Worm (Caenorhabditis elegans) whole organism, midembryonic: ENCODE data around the gene mex-5.

Source experiments
- T22C8.4 ChIP-seq: fragments of 200-800 bp; sonication (Bioruptor generic); IDR thresholded peaks from 2 replicates; pipeline ENCODE4 v1.3.6; 2022; ENCODE audit warnings: missing genetic modification characterization, missing compliant biosample characterization
- cog-1 ChIP-seq: sonication (generic microtip); optimal IDR thresholded peaks from 2 replicates; lab custom pipeline; 2016; ENCODE audit warnings: missing genetic modification characterization, missing compliant biosample characterization
- flt-1 ChIP-seq: fragments of 200-800 bp; sonication (Bioruptor generic); IDR thresholded peaks from 2 replicates; pipeline ENCODE4 v1.3.6; 2022; ENCODE audit warnings: missing genetic modification characterization, missing compliant biosample characterization
- klf-2 ChIP-seq: fragments of 200-800 bp; sonication (Bioruptor generic); conservative IDR thresholded peaks from 2 replicates; pipeline ENCODE4 v1.3.6; 2022; ENCODE audit warnings: missing genetic modification reagents, missing genetic modification characterization, missing compliant biosample characterization
- med-1 ChIP-seq: sonication (generic microtip); optimal IDR thresholded peaks from 2 replicates; lab custom pipeline; 2017; ENCODE audit warnings: missing genetic modification characterization, mild to moderate bottlenecking, missing compliant biosample characterization, antibody characterized with exemption, missing genetic modification reagents; ENCODE audit not compliant: insufficient read depth
- ref-1 ChIP-seq: fragments of 200-800 bp; sonication (Bioruptor generic); conservative IDR thresholded peaks from 2 replicates; pipeline ENCODE4 v1.3.6; 2022; ENCODE audit warnings: missing genetic modification reagents, missing genetic modification characterization, missing compliant biosample characterization
- tab-1 ChIP-seq: fragments of 200-800 bp; sonication (Bioruptor generic); IDR thresholded peaks from 2 replicates; pipeline ENCODE4 v1.3.6; 2022; ENCODE audit warnings: missing genetic modification characterization, missing compliant biosample characterization
- ztf-23 ChIP-seq: fragments of 200-800 bp; sonication (Bioruptor generic); IDR thresholded peaks from 2 replicates; pipeline ENCODE4 v1.3.6; 2022; ENCODE audit warnings: missing genetic modification reagents, missing genetic modification characterization, missing compliant biosample characterization
- ztf-29 ChIP-seq: fragments of 200-800 bp; sonication (Bioruptor generic); IDR thresholded peaks from 2 replicates; pipeline ENCODE4 v1.3.6; 2022; ENCODE audit warnings: missing genetic modification reagents, missing genetic modification characterization, missing compliant biosample characterization

mex-5 gene

DNA sequence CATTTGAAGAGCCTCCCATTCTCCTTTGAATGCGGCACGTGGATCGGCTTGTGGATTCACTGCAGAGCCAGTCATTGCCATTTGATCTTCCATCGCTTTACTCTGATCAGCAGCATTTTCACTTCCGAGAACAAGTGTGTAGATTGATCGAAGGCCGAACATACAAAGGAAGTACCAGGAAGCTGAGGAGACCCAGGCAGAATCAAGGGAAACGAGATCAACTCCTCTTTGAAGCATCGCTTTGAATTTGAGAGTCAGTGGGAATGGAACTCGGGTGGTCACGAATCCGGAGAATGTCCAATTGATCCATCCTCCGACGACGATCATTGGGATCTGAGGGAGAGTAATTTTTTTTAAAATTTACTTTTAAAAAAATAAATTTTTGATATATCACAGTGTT is 27.0 kb downstream of the mex-5 start:
- no peak for TF ChIP-seq flt-1
- no peak for TF ChIP-seq T22C8.4 (GFP tag; lab: Robert Waterston, UW)
- TF ChIP-seq med-1 (GFP tag; lab: Kevin White, UChicago): no peak
- TF ChIP-seq cog-1 (tag; lab: Kevin White, UChicago): no peak
- no peak for TF ChIP-seq ref-1 (GFP tag; lab: Robert Waterston, UW)
- no peak for TF ChIP-seq ztf-29 (GFP tag; lab: Robert Waterston, UW)
- TF ChIP-seq tab-1 (GFP tag; lab: Robert Waterston, UW): no peak
- TF ChIP-seq ztf-23: no peak
- no peak for TF ChIP-seq klf-2

DNA sequence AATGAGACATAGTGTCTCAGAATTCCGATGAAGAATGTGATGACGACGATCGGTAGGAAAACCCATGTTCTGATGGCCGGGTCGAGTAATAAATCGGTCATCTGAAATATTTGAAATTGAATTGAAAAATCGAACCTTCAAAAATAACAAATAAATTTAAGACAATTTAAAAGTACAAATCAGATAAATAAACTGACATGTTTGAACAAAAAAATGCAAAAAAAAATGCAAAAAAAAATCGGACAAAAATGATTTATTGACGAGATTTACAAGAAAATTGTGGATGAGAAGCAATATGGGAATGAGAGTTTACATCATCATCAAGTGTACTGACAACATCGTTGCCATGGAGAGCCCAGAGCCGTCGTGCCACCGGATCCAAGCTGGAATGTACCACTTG is 28.3 kb downstream of the mex-5 start, which contains the start of gene emc-3:
TSS of gene emc-3 (minus strand) at position 101 of the 400 bp plus-strand sequence.
- TF ChIP-seq T22C8.4 (GFP tag; lab: Robert Waterston, UW) (no peak), tab-1 (GFP tag; lab: Robert Waterston, UW) (no peak), flt-1 (no peak), ztf-29 (GFP tag; lab: Robert Waterston, UW) (no peak)

- TF ChIP-seq ztf-29 (GFP tag; lab: Robert Waterston, UW): no peak
- no peak for TF ChIP-seq flt-1
- TF ChIP-seq klf-2: no peak
- no peak for TF ChIP-seq cog-1 (tag; lab: Kevin White, UChicago)
- TF ChIP-seq med-1 (GFP tag; lab: Kevin White, UChicago): no peak
- no peak for TF ChIP-seq ref-1 (GFP tag; lab: Robert Waterston, UW)
- no peak for TF ChIP-seq tab-1 (GFP tag; lab: Robert Waterston, UW)
- no peak for TF ChIP-seq T22C8.4 (GFP tag; lab: Robert Waterston, UW)
- TF ChIP-seq ztf-23: no peak
Observed at ce11 chrIV:13383763-13384436, 30.4 kb downstream of the mex-5 start, which contains the start of gene rab-19. Gene rab-19 (minus strand): TSS chrIV:13384386.

DNA sequence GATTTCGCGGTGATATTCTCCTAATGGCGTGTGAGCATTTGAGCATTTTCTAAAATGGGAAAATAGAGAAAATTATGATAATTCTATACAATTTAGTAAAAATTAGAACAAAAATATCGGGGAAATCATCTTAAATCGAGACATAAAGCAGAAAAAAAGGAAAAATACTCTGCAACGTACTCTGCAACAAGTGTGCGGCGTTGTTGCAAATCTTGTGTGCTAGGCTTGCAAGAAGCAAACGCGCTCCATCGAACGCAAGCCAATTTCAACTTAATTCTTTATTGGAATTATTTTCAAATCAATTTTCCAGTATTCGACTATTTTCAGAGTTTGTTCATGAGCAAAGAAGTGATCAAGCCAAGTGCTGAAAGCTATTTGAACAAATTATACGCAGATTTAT is 32.5 kb downstream of the mex-5 start, which contains the start of the genes Y62E10A.20, Y62E10A.23 and mdt-9:
TSS of gene Y62E10A.20 (minus strand) at position 49 of the 400 bp plus-strand sequence.
TSS of gene Y62E10A.23 (plus strand) at position 282 of the 400 bp plus-strand sequence.
TSS of gene mdt-9 (plus strand) at position 338 of the 400 bp plus-strand sequence.
- TF ChIP-seq T22C8.4 (GFP tag; lab: Robert Waterston, UW): no peak
- TF ChIP-seq klf-2: peak; percentile 80
- TF ChIP-seq med-1 (GFP tag; lab: Kevin White, UChicago): peak; percentile 88
- TF ChIP-seq ztf-29 (GFP tag; lab: Robert Waterston, UW): peak; percentile 79
- peak; percentile 82; the same call in 1 of the 2 replicates for TF ChIP-seq ztf-23
- TF ChIP-seq flt-1: peak; percentile 86
- peak; percentile 24 for TF ChIP-seq cog-1 (tag; lab: Kevin White, UChicago)
- TF ChIP-seq ref-1 (GFP tag; lab: Robert Waterston, UW): no peak
- TF ChIP-seq tab-1 (GFP tag; lab: Robert Waterston, UW): peak; percentile 54; the same call in 1 of the 2 replicates

DNA sequence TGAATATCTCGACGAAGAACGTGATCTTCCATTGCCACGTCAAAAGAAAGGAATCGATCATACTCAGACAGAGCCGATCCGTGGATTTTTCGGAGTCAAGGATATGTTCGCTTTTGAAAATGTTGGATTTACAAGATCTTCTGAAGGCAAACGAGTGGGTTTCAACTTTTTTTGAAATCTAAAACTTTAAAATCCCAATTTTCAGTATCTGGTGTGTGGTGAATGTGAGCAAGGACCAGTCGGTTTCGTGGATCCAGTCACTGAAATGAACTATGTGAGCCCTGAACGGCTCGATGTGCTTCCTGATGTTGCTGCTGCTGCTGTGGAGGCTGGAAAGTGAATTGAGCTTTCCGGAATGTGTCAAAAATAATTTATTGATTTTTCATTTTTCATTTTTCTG is 33.4 kb downstream of the mex-5 start, which contains the start of gene lsm-3:
TSS of gene lsm-3 (plus strand) at position 301 of the 400 bp plus-strand sequence.
- no peak for TF ChIP-seq med-1 (GFP tag; lab: Kevin White, UChicago)
- no peak for TF ChIP-seq klf-2

DNA sequence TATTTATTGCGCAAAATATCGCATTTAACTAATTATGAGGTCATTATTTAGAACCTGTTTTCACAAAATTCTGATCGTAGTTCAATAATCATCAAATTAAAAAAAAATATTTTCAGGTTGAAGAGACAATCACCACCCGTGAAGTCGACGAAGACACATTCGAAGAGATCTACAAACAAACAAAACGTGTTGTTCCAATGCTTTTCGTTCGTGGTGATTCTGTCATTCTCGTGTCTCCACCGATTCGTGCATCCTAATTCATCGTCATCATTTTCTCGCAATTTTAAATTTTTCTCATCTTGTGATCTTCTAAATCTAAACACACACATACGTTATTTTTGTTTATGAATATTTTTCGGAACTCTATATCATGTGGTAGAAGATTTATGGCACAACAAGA is 35.3 kb downstream of the mex-5 start:
- TF ChIP-seq med-1 (GFP tag; lab: Kevin White, UChicago) (no peak), klf-2 (no peak), tab-1 (GFP tag; lab: Robert Waterston, UW) (no peak), ref-1 (GFP tag; lab: Robert Waterston, UW) (no peak), cog-1 (tag; lab: Kevin White, UChicago) (no peak), ztf-29 (GFP tag; lab: Robert Waterston, UW) (no peak), ztf-23 (no peak), flt-1 (no peak), T22C8.4 (GFP tag; lab: Robert Waterston, UW) (no peak)

DNA sequence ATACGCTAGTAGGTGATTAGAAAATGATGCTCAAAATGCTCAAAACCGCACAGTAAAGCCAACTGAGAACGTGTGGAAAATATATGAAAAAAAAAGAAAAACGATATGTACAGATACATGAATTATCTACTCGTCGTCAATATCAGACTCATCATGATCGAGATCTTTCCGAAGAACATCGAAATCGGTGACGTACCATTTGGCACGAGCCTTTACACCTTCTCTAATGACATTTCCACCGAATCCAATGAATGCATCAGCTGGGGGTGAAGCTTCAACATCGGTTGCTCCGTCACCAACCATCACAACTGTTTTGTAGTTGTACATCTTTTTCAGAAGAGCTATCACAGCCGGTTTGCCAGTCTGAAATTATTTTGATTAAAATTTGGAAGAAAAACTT is 35.7 kb downstream of the mex-5 start:
- TF ChIP-seq flt-1: no peak
- no peak for TF ChIP-seq cog-1 (tag; lab: Kevin White, UChicago)
- TF ChIP-seq ztf-29 (GFP tag; lab: Robert Waterston, UW): no peak

- no peak for TF ChIP-seq cog-1 (tag; lab: Kevin White, UChicago)
- no peak for TF ChIP-seq flt-1
- no peak for TF ChIP-seq klf-2
- no peak for TF ChIP-seq tab-1 (GFP tag; lab: Robert Waterston, UW)
- no peak for TF ChIP-seq T22C8.4 (GFP tag; lab: Robert Waterston, UW)
- no peak for TF ChIP-seq med-1 (GFP tag; lab: Kevin White, UChicago)
- no peak for TF ChIP-seq ztf-23
- no peak for TF ChIP-seq ref-1 (GFP tag; lab: Robert Waterston, UW)
- no peak for TF ChIP-seq ztf-29 (GFP tag; lab: Robert Waterston, UW)
Observed at ce11 chrIV:13390770-13391169, 37.2 kb downstream of the mex-5 start.

DNA sequence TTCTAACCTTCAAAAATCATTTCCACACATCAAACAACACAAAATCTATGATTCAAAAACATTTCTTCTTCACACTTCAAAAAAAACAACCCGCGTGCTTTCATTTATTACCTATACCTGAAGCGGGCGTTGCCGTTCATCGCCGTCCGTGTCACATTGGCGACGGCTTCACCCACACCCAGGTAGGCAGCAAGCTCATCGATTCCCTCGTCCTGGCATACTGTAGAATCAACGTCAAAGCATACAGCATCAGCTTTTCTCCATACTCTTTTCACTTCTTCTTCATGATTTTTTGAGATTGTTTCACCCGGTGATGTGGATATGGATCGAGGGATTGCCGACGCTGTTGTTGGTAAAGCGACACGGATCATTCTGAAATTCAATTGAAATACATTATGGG is 38.7 kb downstream of the mex-5 start:
- no peak for TF ChIP-seq T22C8.4 (GFP tag; lab: Robert Waterston, UW)
- no peak for TF ChIP-seq ztf-29 (GFP tag; lab: Robert Waterston, UW)
- TF ChIP-seq tab-1 (GFP tag; lab: Robert Waterston, UW): no peak
- TF ChIP-seq flt-1: no peak
- TF ChIP-seq ztf-23: no peak
- no peak for TF ChIP-seq ref-1 (GFP tag; lab: Robert Waterston, UW)
- no peak for TF ChIP-seq cog-1 (tag; lab: Kevin White, UChicago)
- no peak for TF ChIP-seq med-1 (GFP tag; lab: Kevin White, UChicago)
- no peak for TF ChIP-seq klf-2

DNA sequence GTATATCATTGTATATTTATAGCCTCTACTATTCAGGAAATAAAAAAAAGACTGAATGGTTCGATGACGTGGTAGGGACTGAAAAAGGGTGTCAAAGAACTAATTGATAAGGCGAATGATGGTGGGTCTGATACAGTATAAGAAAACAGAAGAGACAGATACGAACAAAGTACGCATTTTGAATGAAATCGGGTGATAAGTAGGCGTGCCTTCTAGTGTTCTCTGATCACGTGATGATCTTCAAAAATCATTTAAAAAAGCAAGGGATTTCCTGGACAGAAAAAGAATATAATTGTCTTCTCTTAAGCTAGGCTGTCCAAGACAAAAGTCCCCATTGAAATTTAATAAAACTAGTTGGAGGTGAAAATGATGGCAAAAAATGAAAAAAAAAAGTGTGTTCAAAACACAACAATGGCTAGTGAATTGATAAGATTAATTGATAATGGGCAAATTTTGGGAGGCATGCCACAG is 39.8 kb downstream of the mex-5 start:
- TF ChIP-seq T22C8.4 (GFP tag; lab: Robert Waterston, UW) (no peak), ztf-23 (no peak), klf-2 (no peak), med-1 (GFP tag; lab: Kevin White, UChicago) (no peak), ref-1 (GFP tag; lab: Robert Waterston, UW) (no peak), tab-1 (GFP tag; lab: Robert Waterston, UW) (no peak), flt-1 (no peak), cog-1 (tag; lab: Kevin White, UChicago) (no peak)
